Fruit fly (Drosophila melanogaster) whole organism, wandering third instar larva: ENCODE measurements around the gene CG4362.
A peak's percentile ranks its signal among the peaks of the same experiment; 100 is the strongest.

Experiments used
- Abd-B ChIP-seq: fragments of >200 bp; optimal IDR thresholded peaks from 2 replicates; lab custom pipeline; 2017; ENCODE audit warnings: missing biosample characterization, missing genetic modification characterization
- CG32264 ChIP-seq: fragments of 200-800 bp; sonication (Bioruptor generic); optimal IDR thresholded peaks from 2 replicates; lab custom pipeline; 2016; ENCODE audit warnings: missing biosample characterization, missing genetic modification characterization
- CrebA ChIP-seq: fragments of 200-800 bp; sonication (Bioruptor generic); optimal IDR thresholded peaks from 2 replicates; lab custom pipeline; 2016; ENCODE audit warnings: missing biosample characterization, mild to moderate bottlenecking, missing genetic modification characterization, borderline replicate concordance
- Dfd ChIP-seq: fragments of >200 bp; optimal IDR thresholded peaks from 2 replicates; lab custom pipeline; 2017; ENCODE audit warnings: missing biosample characterization, missing genetic modification characterization
- Dif ChIP-seq: fragments of 200-275, 200-300 bp; sonication (Bioruptor generic); optimal IDR thresholded peaks from 2 replicates; lab custom pipeline; 2018; ENCODE audit warnings: missing biosample characterization, missing genetic modification characterization; ENCODE audit not compliant: partially characterized antibody
- GATAd ChIP-seq: sonication (Bioruptor generic); optimal IDR thresholded peaks from 2 replicates; lab custom pipeline; 2016; ENCODE audit warnings: missing biosample characterization, missing genetic modification characterization
- HLH106 ChIP-seq: fragments of 200-800 bp; optimal IDR thresholded peaks from 3 replicates; lab custom pipeline; 2019; ENCODE audit warnings: missing biosample characterization, mild to moderate bottlenecking, missing genetic modification characterization, moderate library complexity
- Hnf4 ChIP-seq: fragments of 200-800 bp; sonication (Bioruptor generic); optimal IDR thresholded peaks from 2 replicates; lab custom pipeline; 2016; ENCODE audit warnings: missing biosample characterization, mild to moderate bottlenecking, missing genetic modification characterization
- Hr83 ChIP-seq: fragments of 200-300 bp; sonication (Bioruptor generic); optimal IDR thresholded peaks from 2 replicates; lab custom pipeline; 2016; ENCODE audit warnings: missing biosample characterization, mild to moderate bottlenecking, missing genetic modification characterization, moderate library complexity; ENCODE audit not compliant: poor library complexity, severe bottlenecking
- Jra ChIP-seq: sonication (Bioruptor generic); optimal IDR thresholded peaks from 2 replicates; lab custom pipeline; 2016; ENCODE audit warnings: missing biosample characterization, missing genetic modification characterization
- Mio ChIP-seq: sonication (Bioruptor generic); optimal IDR thresholded peaks from 2 replicates; lab custom pipeline; 2016; ENCODE audit warnings: missing biosample characterization, missing genetic modification characterization
- Myc ChIP-seq: fragments of >200 bp; optimal IDR thresholded peaks from 2 replicates; lab custom pipeline; 2017
- N ChIP-seq: fragments of >200 bp; optimal IDR thresholded peaks from 2 replicates; lab custom pipeline; 2018; ENCODE audit warnings: missing biosample characterization, missing external identifiers, missing genetic modification characterization
- OdsH ChIP-seq: fragments of 200-800 bp; sonication (Bioruptor generic); optimal IDR thresholded peaks from 2 replicates; lab custom pipeline; 2016; ENCODE audit warnings: missing biosample characterization, mild to moderate bottlenecking, missing genetic modification characterization
- Rel ChIP-seq, 2 experiments: fragments of 200-800 bp; sonication (Bioruptor generic) in 1 of 2; optimal IDR thresholded peaks; 2 replicates in 1 of 2; 3 replicates in 1 of 2; lab custom pipeline; 2016 to 2019; ENCODE audit warnings: mild to moderate bottlenecking in 2 of 2, missing biosample characterization in 2 of 2, missing genetic modification characterization in 2 of 2, moderate library complexity in 1 of 2
- Sp1 ChIP-seq: fragments of 200-800 bp; sonication (Bioruptor generic); optimal IDR thresholded peaks from 3 replicates; lab custom pipeline; 2019; ENCODE audit warnings: missing biosample characterization, mild to moderate bottlenecking, missing genetic modification characterization, moderate library complexity
- br ChIP-seq: fragments of 200-800 bp; sonication (Bioruptor generic); optimal IDR thresholded peaks from 2 replicates; lab custom pipeline; 2016; ENCODE audit warnings: missing biosample characterization, missing genetic modification characterization
- brk ChIP-seq: fragments of 200-800 bp; sonication (Bioruptor generic); optimal IDR thresholded peaks from 2 replicates; lab custom pipeline; 2016; ENCODE audit warnings: missing biosample characterization, mild to moderate bottlenecking, missing genetic modification characterization
- dl ChIP-seq, 2 experiments: fragments of 175-275, 200-275 bp in 1 of 2; fragments of 200-275 bp in 1 of 2; sonication (Bioruptor generic); optimal IDR thresholded peaks; lab custom pipeline; 2018; ENCODE audit warnings: mild to moderate bottlenecking in 2 of 2, missing biosample characterization in 2 of 2, missing genetic modification characterization in 2 of 2, moderate library complexity in 2 of 2; ENCODE audit not compliant: partially characterized antibody in 2 of 2, insufficient read depth in 1 of 2
- dsf ChIP-seq: sonication (Bioruptor generic); optimal IDR thresholded peaks from 2 replicates; lab custom pipeline; 2016; ENCODE audit warnings: missing biosample characterization, missing genetic modification characterization, borderline replicate concordance
- ey ChIP-seq: fragments of 200-800 bp; sonication (Bioruptor generic); optimal IDR thresholded peaks from 2 replicates; lab custom pipeline; 2016; ENCODE audit warnings: missing biosample characterization, missing genetic modification characterization
- foxo ChIP-seq, 2 experiments: fragments of 200-800 bp; sonication (Bioruptor generic); optimal IDR thresholded peaks; 2 replicates in 1 of 2; 3 replicates in 1 of 2; lab custom pipeline; 2016 to 2017; ENCODE audit warnings: missing biosample characterization in 2 of 2, missing genetic modification characterization in 2 of 2
- fru ChIP-seq: fragments of 200-800 bp; sonication (Bioruptor generic); optimal IDR thresholded peaks from 3 replicates; lab custom pipeline; 2016; ENCODE audit warnings: missing biosample characterization, mild to moderate bottlenecking, missing genetic modification characterization
- h ChIP-seq: fragments of 200-800 bp; sonication (Bioruptor generic); optimal IDR thresholded peaks from 3 replicates; lab custom pipeline; 2016; ENCODE audit warnings: missing biosample characterization, mild to moderate bottlenecking, missing genetic modification characterization
- jim ChIP-seq: fragments of 175-275, 200-325 bp; sonication (Bioruptor generic); optimal IDR thresholded peaks from 2 replicates; lab custom pipeline; 2016; ENCODE audit warnings: missing biosample characterization, mild to moderate bottlenecking, missing genetic modification characterization
- lola ChIP-seq: fragments of >200 bp; optimal IDR thresholded peaks from 2 replicates; lab custom pipeline; 2017; ENCODE audit warnings: missing biosample characterization, missing genetic modification characterization
- psq ChIP-seq: fragments of 200-800 bp; sonication (Bioruptor generic); optimal IDR thresholded peaks from 3 replicates; lab custom pipeline; 2017; ENCODE audit warnings: missing biosample characterization, mild to moderate bottlenecking, missing genetic modification characterization, moderate library complexity
- rgr ChIP-seq: fragments of 200-800 bp; sonication (Bioruptor generic); optimal IDR thresholded peaks from 3 replicates; lab custom pipeline; 2016; ENCODE audit warnings: missing biosample characterization, mild to moderate bottlenecking, missing genetic modification characterization
- sage ChIP-seq: fragments of 200-800 bp; sonication (Bioruptor generic); optimal IDR thresholded peaks from 2 replicates; lab custom pipeline; 2016; ENCODE audit warnings: missing biosample characterization, mild to moderate bottlenecking, missing genetic modification characterization
- tai ChIP-seq: sonication (Bioruptor generic); optimal IDR thresholded peaks from 2 replicates; lab custom pipeline; 2016; ENCODE audit warnings: missing biosample characterization, missing genetic modification characterization
- woc ChIP-seq: sonication (Bioruptor generic); optimal IDR thresholded peaks from 2 replicates; lab custom pipeline; 2016; ENCODE audit warnings: missing biosample characterization, mild to moderate bottlenecking, missing genetic modification characterization

Gene CG4362

DNA sequence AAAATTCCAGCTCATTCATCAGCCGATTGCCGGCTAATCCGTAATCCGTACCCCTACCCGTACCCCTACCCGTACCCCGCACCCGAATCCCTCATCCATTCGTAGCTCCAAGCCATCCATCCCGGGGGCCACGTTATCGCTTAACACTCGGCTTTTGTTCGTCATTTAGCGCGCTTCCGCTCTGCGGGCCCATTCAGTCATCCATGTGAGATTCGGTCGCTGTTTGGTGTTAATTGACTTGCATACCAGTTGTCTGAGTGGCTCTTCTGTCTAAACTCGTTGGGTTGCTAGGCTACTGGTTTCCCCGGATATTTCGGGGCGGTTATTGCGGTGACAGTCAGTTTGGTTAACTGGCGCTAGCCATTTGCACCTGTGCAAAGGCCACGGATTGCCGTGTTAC is 4.1 kb upstream of the CG4362 start:
- TF ChIP-seq lola (GFP tag; lab: Kevin White, UChicago) (no peak), Hr83 (GFP tag; lab: Kevin White, UChicago) (peak; percentile 23), GATAd (GFP tag; lab: Kevin White, UChicago) (no peak), foxo (GFP tag; optimal IDR thresholded peaks at IDR 0.05; lab: Kevin White, UChicago) (no peak), fru (GFP tag; lab: Kevin White, UChicago) (peak; percentile 13)

DNA sequence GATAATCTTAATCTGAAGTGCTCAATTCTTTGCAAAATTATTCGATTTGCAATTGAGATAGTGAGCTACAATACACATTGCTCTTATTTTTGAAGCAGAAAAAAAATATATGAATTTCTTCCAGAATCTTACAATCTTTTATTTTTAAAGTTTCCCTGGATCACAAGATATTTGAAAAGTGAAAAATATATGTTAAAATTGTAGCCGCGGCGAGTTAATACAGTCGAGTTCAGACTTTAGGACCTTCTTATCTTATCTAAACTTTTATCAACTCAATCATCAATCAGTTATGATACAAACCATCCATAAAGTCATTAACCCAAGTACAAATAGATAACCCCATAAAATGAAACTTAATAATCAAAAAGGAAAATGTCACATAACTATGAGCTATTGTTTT is 3.6 kb upstream of the CG4362 start:
- TF ChIP-seq br (GFP tag; lab: Kevin White, UChicago) (peak; percentile 11), foxo (GFP tag; optimal IDR thresholded peaks at IDR 0.05; lab: Kevin White, UChicago) (peak in 1 of 2 experiments; percentile 26), ey (GFP tag; lab: Kevin White, UChicago) (peak; percentile 24), Abd-B (GFP tag; lab: Kevin White, UChicago) (no peak), fru (GFP tag; lab: Kevin White, UChicago) (peak; percentile 3), tai (GFP tag; lab: Kevin White, UChicago) (peak; percentile 16), Dfd (GFP tag; lab: Kevin White, UChicago) (no peak), woc (GFP tag; lab: Kevin White, UChicago) (peak; percentile 5), Sp1 (GFP tag; lab: Kevin White, UChicago) (peak; percentile 23), rgr (peak; percentile 26)
- TF ChIP-seq, all 38 proteins: peak for 8

DNA sequence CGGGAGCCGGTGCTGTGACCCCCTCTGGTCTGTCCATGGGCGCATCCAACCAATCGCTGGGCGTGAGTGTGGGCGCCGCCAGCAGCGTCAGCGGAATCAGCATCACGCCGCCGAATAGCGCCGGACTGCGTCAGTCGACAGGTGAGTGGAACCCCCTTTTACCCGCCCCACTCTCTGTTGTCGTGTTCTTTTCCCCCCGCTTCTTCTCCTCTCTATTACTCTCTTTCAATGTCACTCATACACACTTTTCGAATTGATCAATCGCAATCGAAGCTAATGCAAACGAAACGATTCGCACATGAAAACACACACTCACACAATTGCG is 3.1 kb upstream of the CG4362 start:
- TF ChIP-seq fru (GFP tag; lab: Kevin White, UChicago): no peak
- no peak for TF ChIP-seq Hr83 (GFP tag; lab: Kevin White, UChicago)
- no peak for TF ChIP-seq Sp1 (GFP tag; lab: Kevin White, UChicago)
- TF ChIP-seq N (GFP tag; lab: Kevin White, UChicago): no peak
- no peak for TF ChIP-seq woc (GFP tag; lab: Kevin White, UChicago)
- TF ChIP-seq jim (GFP tag; lab: Kevin White, UChicago): no peak
- no peak for TF ChIP-seq Hnf4 (GFP tag; lab: Kevin White, UChicago)
- no peak for TF ChIP-seq Myc (lab: Kevin White, UChicago)
- TF ChIP-seq HLH106 (tag; lab: Kevin White, UChicago): no peak
- no peak for TF ChIP-seq CrebA
- no peak for TF ChIP-seq h (GFP tag; lab: Kevin White, UChicago)
- no peak for TF ChIP-seq rgr
- no peak for TF ChIP-seq dsf (GFP tag; lab: Kevin White, UChicago)
- no peak for TF ChIP-seq Dif
- no peak for TF ChIP-seq OdsH (GFP tag; lab: Kevin White, UChicago)
- TF ChIP-seq foxo (GFP tag; optimal IDR thresholded peaks at IDR 0.05; lab: Kevin White, UChicago): no peak
- TF ChIP-seq Jra (GFP tag; lab: Kevin White, UChicago): no peak
- no peak for TF ChIP-seq dl (GFP tag; optimal IDR thresholded peaks at IDR 0.05; lab: Kevin White, UChicago; ENCODE audit: insufficient read depth in 1 of 2, partially characterized antibody in 2 of 2)

DNA sequence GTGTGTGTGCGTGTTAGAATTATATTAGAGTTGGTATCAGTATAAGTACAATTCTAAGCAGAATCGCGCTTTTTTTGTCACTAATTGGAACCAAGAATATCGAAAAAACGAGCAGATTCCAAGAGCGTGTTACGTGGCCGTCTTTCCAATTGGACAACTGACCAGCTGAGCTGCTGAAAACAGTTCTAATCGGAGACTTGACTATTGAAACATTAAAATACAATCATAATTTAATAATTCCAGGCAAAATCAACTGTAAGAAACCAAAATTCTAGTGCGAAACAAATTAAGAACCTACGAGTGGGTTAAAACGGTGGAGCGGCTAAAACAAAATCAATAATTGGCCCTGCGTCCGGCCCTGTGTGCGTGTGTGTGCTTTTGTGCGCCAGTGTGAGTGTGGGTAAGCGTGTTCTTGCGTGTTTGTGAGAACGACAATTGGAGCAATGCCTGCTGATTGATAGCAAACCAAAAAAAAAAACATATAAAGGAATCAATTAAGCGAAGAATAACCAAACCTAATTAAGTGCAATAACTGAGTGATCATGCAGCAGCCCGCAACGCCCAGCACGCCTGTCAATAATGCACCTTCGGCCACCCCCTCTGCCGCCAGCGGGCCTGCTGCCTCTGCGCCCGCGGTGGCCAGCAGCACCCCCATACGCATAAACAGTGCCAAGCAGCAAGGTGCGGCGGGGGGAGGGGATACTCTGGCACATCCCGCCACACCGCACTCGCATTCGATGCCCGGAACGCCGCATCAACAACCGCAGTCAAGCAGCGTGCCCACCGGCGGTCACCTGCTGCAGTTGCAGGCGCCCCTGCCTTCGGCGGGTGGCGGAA is 2.5 kb upstream of the CG4362 start:
- TF ChIP-seq CrebA (peak; percentile 52), tai (GFP tag; lab: Kevin White, UChicago) (no peak), sage (GFP tag; lab: Kevin White, UChicago) (no peak), Dif (no peak), brk (no peak), h (GFP tag; lab: Kevin White, UChicago) (peak; percentile 40), psq (no peak), Jra (GFP tag; lab: Kevin White, UChicago) (no peak), foxo (GFP tag; optimal IDR thresholded peaks at IDR 0.05; lab: Kevin White, UChicago) (peak in 1 of 2 experiments; percentile 6), ey (GFP tag; lab: Kevin White, UChicago) (peak; percentile 14), dl (GFP tag; optimal IDR thresholded peaks at IDR 0.05; lab: Kevin White, UChicago; ENCODE audit: insufficient read depth in 1 of 2, partially characterized antibody in 2 of 2) (no peak), N (GFP tag; lab: Kevin White, UChicago) (peak; percentile 49), Myc (lab: Kevin White, UChicago) (no peak), jim (GFP tag; lab: Kevin White, UChicago) (no peak), Mio (GFP tag; lab: Kevin White, UChicago) (no peak), rgr (no peak), dsf (GFP tag; lab: Kevin White, UChicago) (no peak), Dfd (GFP tag; lab: Kevin White, UChicago) (peak; percentile 50), CG32264 (GFP tag; lab: Kevin White, UChicago) (no peak), OdsH (GFP tag; lab: Kevin White, UChicago) (peak; percentile 26), Rel (GFP tag; optimal IDR thresholded peaks at IDR 0.05; lab: Kevin White, UChicago) (no peak), Rel (tag; optimal IDR thresholded peaks at IDR 0.05; lab: Kevin White, UChicago) (no peak), fru (GFP tag; lab: Kevin White, UChicago) (peak; percentile 26), GATAd (GFP tag; lab: Kevin White, UChicago) (no peak)
